Fruit fly (Drosophila melanogaster): ENCODE results near the gene CG32485.

CG32485 gene

DNA sequence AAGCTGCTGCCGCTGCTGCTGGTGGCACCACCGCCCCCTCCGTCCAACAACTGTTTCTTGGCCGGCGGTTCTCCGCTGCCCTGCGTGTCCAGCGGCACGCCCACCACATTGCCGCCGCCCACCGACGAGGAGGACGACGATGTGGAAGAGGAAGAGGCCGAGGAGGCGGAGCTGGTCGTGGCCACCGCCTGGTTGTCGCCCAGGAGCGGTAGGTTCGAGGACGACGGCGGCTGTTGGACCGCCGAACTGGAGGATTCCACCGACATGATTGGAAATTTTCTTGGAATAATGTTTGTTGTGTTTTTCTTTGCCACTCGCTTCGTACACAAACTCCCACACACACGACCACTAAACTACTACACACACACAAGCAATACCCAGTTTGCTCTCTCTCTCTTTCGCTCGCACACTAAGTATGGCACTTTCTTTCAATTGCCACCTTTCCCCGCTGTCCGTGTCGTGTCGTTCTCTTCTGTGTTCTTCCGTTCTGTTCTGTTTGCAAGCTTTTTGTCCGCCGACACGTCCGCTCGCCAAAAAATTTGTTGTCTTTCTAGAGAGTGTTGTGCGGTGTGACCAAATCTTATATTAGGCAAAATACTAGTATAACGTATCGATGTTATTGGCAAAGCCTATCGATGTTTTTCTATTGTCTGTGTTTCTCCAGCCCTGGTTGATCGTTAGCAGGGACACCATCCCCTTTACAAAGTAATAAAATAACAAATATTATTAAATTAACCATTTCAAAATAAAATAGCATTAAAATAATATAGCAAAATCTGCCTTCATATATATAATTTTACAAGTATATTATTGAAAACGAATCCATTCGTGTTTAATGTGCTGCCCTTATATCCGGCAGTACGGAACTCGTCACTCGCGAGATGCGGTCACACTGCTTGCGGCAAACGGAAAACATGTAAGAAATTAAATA is 20.4 kb downstream of the CG32485 start, which contains the start of the genes CG32486 and PAN3 (continued):
- no peak for TF ChIP-seq CG15269 (tag; optimal IDR thresholded peaks at IDR 0.05)
- TF ChIP-seq Doc2 (GFP tag; IDR thresholded peaks at IDR 0.05) = no peak
- TF ChIP-seq CG2120 (GFP tag; optimal IDR thresholded peaks at IDR 0.05) = peak; percentile 38
- TF ChIP-seq CG9932 (GFP tag; IDR thresholded peaks at IDR 0.05) = peak; percentile 54
- peak; percentile 42 for TF ChIP-seq lilli (GFP tag; optimal IDR thresholded peaks at IDR 0.05)
- TF ChIP-seq z (GFP tag; IDR thresholded peaks at IDR 0.05) = no peak
- peak; percentile 84 for TF ChIP-seq bbx (GFP tag; IDR thresholded peaks at IDR 0.05; ENCODE audit: partially characterized antibody)
- no peak for TF ChIP-seq az2 (GFP tag; optimal IDR thresholded peaks at IDR 0.05)
- peak; percentile 64 for TF ChIP-seq Doc3 (GFP tag; IDR thresholded peaks at IDR 0.05; ENCODE audit: partially characterized antibody)
- TF ChIP-seq prd (optimal IDR thresholded peaks at IDR 0.05) = no peak
- peak; percentile 21; the same call in 1 of the 3 replicates for TF ChIP-seq prd (GFP tag; IDR thresholded peaks at IDR 0.05)
- peak; percentile 31 for TF ChIP-seq CG17912 (GFP tag; optimal IDR thresholded peaks at IDR 0.05)
- TF ChIP-seq ham (GFP tag; IDR thresholded peaks at IDR 0.05) = no peak
- no peak for TF ChIP-seq CG6683 (GFP tag; optimal IDR thresholded peaks at IDR 0.05)
- peak; percentile 26 for TF ChIP-seq ewg (GFP tag; optimal IDR thresholded peaks at IDR 0.05)
- peak; percentile 35 for TF ChIP-seq CG31365 (tag; optimal IDR thresholded peaks at IDR 0.05)
- TF ChIP-seq Jarid2 (GFP tag; optimal IDR thresholded peaks at IDR 0.05) = peak; percentile 94
- TF ChIP-seq HLHmδ (GFP tag; optimal IDR thresholded peaks at IDR 0.05) = peak; percentile 85
- no peak for TF ChIP-seq CG12219 (GFP tag; optimal IDR thresholded peaks at IDR 0.05)
- TF ChIP-seq CG17359 (tag; optimal IDR thresholded peaks at IDR 0.05) = peak; percentile 39
- peak; percentile 11 for TF ChIP-seq Sox102F (GFP tag; optimal IDR thresholded peaks at IDR 0.05)
- peak; percentile 95 for TF ChIP-seq Dref (GFP tag; IDR thresholded peaks at IDR 0.05)
- peak; percentile 63 for TF ChIP-seq CHES-1-like (GFP tag; optimal IDR thresholded peaks at IDR 0.05)
- TF ChIP-seq nau (GFP tag; optimal IDR thresholded peaks at IDR 0.05) = peak; percentile 36
- no peak for TF ChIP-seq CkIIα-i1 (GFP tag; IDR thresholded peaks at IDR 0.05)
- no peak for TF ChIP-seq emc (GFP tag; optimal IDR thresholded peaks at IDR 0.05)
- TF ChIP-seq CG11456 (GFP tag; IDR thresholded peaks at IDR 0.05) = 0 out of 3 replicates have a peak, but pooled peaks have one; percentile 13
- TF ChIP-seq Oaz (GFP tag; IDR thresholded peaks at IDR 0.05) = no peak
- TF ChIP-seq ara (GFP tag; IDR thresholded peaks at IDR 0.05) = no peak
- TF ChIP-seq pfk (GFP tag; optimal IDR thresholded peaks at IDR 0.05) = peak; percentile 64
- TF ChIP-seq cas (GFP tag; IDR thresholded peaks at IDR 0.05) = peak; percentile 18; the same call in 1 of the 2 replicates
- TF ChIP-seq pnt (GFP tag; optimal IDR thresholded peaks at IDR 0.05) = no peak
- peak; percentile 29; the same call in 1 of the 2 replicates for TF ChIP-seq CG11085 (GFP tag; IDR thresholded peaks at IDR 0.05)
- TF ChIP-seq CrebB (tag; optimal IDR thresholded peaks at IDR 0.05) = peak; percentile 68
- TF ChIP-seq CG31224 (GFP tag; IDR thresholded peaks at IDR 0.05) = no peak
- TF ChIP-seq CG10431 (GFP tag; optimal IDR thresholded peaks at IDR 0.05) = peak; percentile 62
- TF ChIP-seq sob (GFP tag; IDR thresholded peaks at IDR 0.05) = peak; percentile 56
- TF ChIP-seq CG1647 (GFP tag; optimal IDR thresholded peaks at IDR 0.05) = peak; percentile 38
- TF ChIP-seq inv (GFP tag; IDR thresholded peaks at IDR 0.05; ENCODE audit: partially characterized antibody) = peak; percentile 85
- TF ChIP-seq B-H2 (GFP tag; optimal IDR thresholded peaks at IDR 0.05) = peak; percentile 79
- peak; percentile 4 for TF ChIP-seq dmrt99B (tag; optimal IDR thresholded peaks at IDR 0.05)
- 0 out of 3 replicates have a peak, but pooled peaks have one; percentile 42 for TF ChIP-seq CG2199 (GFP tag; IDR thresholded peaks at IDR 0.05)
- no peak for TF ChIP-seq mam (GFP tag; optimal IDR thresholded peaks at IDR 0.05)
- no peak for TF ChIP-seq Aef1 (GFP tag; IDR thresholded peaks at IDR 0.05)
- TF ChIP-seq psq (GFP tag; optimal IDR thresholded peaks at IDR 0.05) = peak; percentile 95
- TF ChIP-seq CG32767 (GFP tag; IDR thresholded peaks at IDR 0.05) = no peak
- peak; percentile 3 for TF ChIP-seq CG18011 (GFP tag; optimal IDR thresholded peaks at IDR 0.05)
- no peak for TF ChIP-seq lmd (GFP tag; IDR thresholded peaks at IDR 0.05)
- TF ChIP-seq CG6854 (GFP tag; optimal IDR thresholded peaks at IDR 0.05) = peak; percentile 70

All from whole organism, embryonic.